Worm (Caenorhabditis elegans) whole organism, L3 larva: ENCODE data around the gene ZK666.8.

Source experiments
- ama-1 ChIP-seq: fragments of 150-350 bp; optimal IDR thresholded peaks from 2 replicates; lab custom pipeline; 2018
- ceh-16 ChIP-seq: sonication (generic microtip); optimal IDR thresholded peaks from 2 replicates; lab custom pipeline; 2017; ENCODE audit warnings: missing biosample characterization, missing genetic modification characterization
- eor-1 ChIP-seq, 2 experiments: fragments of 150-350 bp; optimal IDR thresholded peaks; 2 replicates each; lab custom pipeline; 2014 to 2018; ENCODE audit warnings: missing biosample characterization in 2 of 2, missing genetic modification characterization in 2 of 2
- nhr-23 ChIP-seq: fragments of 150-350 bp; optimal IDR thresholded peaks from 2 replicates; lab custom pipeline; 2014; ENCODE audit warnings: missing biosample characterization, missing genetic modification reagents, missing genetic modification characterization
- zag-1 ChIP-seq: fragments of 150-350 bp; optimal IDR thresholded peaks from 2 replicates; lab custom pipeline; 2014; ENCODE audit warnings: missing biosample characterization, missing genetic modification characterization

DNA sequence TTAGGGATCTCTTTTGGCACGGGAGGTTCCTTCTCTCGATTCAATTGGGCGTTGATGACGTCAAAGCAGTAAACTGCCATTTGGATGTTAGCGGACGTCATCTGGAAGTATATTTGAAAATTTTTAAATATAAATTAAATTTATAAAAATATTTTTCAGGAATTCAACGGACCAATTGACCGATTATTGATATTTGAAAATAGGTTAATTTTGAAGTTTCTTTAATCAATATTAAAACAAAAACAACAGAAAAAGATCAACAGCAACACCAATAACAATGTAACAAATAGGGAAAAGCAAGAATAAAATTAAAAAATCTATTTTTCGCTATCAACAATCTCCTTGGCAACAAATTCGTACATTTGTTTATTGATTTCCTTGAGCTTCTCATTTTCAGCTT lies 46.3 kb upstream of the ZK666.8 start, which contains the start of gene R166.3:
- TF ChIP-seq ceh-16, result no peak
- TF ChIP-seq nhr-23 (tag; lab: Kevin White, UChicago), result no peak
- TF ChIP-seq eor-1 (tag; optimal IDR thresholded peaks at IDR 0.05; lab: Kevin White, UChicago), result no peak
- no peak for TF ChIP-seq zag-1 (tag; lab: Kevin White, UChicago)
- TF ChIP-seq ama-1 (lab: Kevin White, UChicago), result no peak
